Fruit fly (Drosophila melanogaster) whole organism, adult: ENCODE results near the gene CG31675.

Experiments
- CG11617 ChIP-seq: fragments of 200-800 bp; sonication (Bioruptor generic); optimal IDR thresholded peaks from 2 replicates; lab custom pipeline; 2017; ENCODE audit warnings: mild to moderate bottlenecking, missing biosample characterization, missing genetic modification reagents, missing genetic modification characterization
- CG5204 ChIP-seq: fragments of 200-800 bp; sonication (Bioruptor generic); optimal IDR thresholded peaks from 2 replicates; lab custom pipeline; 2016; ENCODE audit warnings: missing biosample characterization, missing genetic modification characterization
- CG7045 ChIP-seq: fragments of 200-800 bp; sonication (Bioruptor generic); optimal IDR thresholded peaks from 2 replicates; lab custom pipeline; 2017; ENCODE audit warnings: missing biosample characterization, mild to moderate bottlenecking, missing genetic modification characterization
- CG7101 ChIP-seq: fragments of 200-800 bp; sonication (Bioruptor generic); optimal IDR thresholded peaks from 2 replicates; lab custom pipeline; 2018; ENCODE audit warnings: missing biosample characterization, mild to moderate bottlenecking, missing genetic modification characterization, moderate library complexity
- bab1 ChIP-seq: fragments of 200-800 bp; sonication (Bioruptor generic); optimal IDR thresholded peaks from 3 replicates; lab custom pipeline; 2019; ENCODE audit warnings: missing biosample characterization, mild to moderate bottlenecking, missing genetic modification characterization, moderate library complexity
- kay ChIP-seq: fragments of 200-800 bp; sonication (Bioruptor generic); peaks from one replicate; lab custom pipeline; 2016; ENCODE audit warnings: missing biosample characterization, missing genetic modification characterization, borderline replicate concordance
- ovo ChIP-seq: fragments of 200-800 bp; sonication (Bioruptor generic); optimal IDR thresholded peaks from 2 replicates; lab custom pipeline; 2016; ENCODE audit warnings: missing biosample characterization, missing genetic modification characterization

dm6 chr2L:20858371-20859340 lies 8.9 kb upstream of the CG31675 start, which contains the start of gene bero:
- TF ChIP-seq CG7101 (tag; lab: Kevin White, UChicago) = no peak
- no peak for TF ChIP-seq bab1 (GFP tag; lab: Kevin White, UChicago)
- peak; percentile 96 for TF ChIP-seq kay
- TF ChIP-seq CG5204 (GFP tag; lab: Kevin White, UChicago) = no peak
- TF ChIP-seq CG7045 (GFP tag; lab: Kevin White, UChicago) = no peak
- no peak for TF ChIP-seq ovo (GFP tag; lab: Kevin White, UChicago)
- TF ChIP-seq CG11617 (GFP tag; lab: Kevin White, UChicago) = no peak
